In the genomic region with DNA sequence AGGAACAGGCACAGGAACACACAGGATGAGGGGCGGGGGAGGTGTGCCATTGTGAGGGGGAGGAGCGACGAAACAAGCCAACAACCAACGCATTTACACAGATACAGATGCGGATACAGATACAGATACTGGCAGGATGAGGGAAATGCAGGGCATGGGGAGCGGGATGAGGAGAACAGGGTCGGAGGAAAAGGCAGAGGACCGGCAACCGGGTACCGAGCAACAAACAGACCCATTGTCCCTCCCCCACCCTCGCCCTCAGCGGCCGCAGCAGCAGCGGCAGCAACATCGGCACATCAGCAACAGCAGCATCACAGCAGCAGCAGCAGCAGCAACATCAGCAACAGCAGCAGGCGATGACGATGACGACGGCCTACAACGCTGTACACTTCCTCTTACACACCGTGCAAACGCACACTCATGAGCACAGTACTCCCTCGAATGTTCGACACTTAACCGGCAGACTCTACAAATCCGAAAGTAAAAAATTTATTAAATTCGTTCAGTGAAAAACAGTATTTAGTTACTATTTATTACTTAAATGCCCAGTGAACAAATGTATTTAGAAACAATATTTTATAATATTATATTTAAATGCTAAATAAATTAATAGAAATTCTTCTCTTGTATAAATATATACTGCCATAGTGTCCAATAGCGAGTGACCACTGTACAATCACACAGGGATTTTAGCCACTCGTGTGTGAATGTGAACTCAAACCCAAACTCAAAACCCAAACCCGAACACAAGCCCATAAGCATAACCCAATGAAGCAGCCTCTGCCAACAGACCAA, we compare ENCODE assay signal across 1 fruit fly cellular context.
A peak's percentile ranks its signal among the peaks of the same experiment; 100 is the strongest.
TF ChIP-seq lines count a peak whose summit lies in the region.

No protein-coding gene starts in this region.

TF ChIP-seq in whole organism, embryonic, 481 proteins besides CTCF, POLR2A, EP300 and RAD21 (continued from another document):
- TF ChIP-seq CrebB (tag; optimal IDR thresholded peaks at IDR 0.05; lab: Kevin White, UChicago) = peak; percentile 71
- TF ChIP-seq Chrac-16 (GFP tag; optimal IDR thresholded peaks at IDR 0.05; lab: Kevin White, UChicago) = peak; percentile 88
- TF ChIP-seq CG2712 (tag; optimal IDR thresholded peaks at IDR 0.05; lab: Kevin White, UChicago) = peak; percentile 95
- TF ChIP-seq CG1792 (GFP tag; optimal IDR thresholded peaks at IDR 0.05; lab: Kevin White, UChicago) = no peak
- TF ChIP-seq CG43689 (GFP tag; IDR thresholded peaks at IDR 0.05; lab: Robert Waterston, UW) = peak; percentile 64; the same call in 1 of the 2 replicates
- peak; percentile 89 for TF ChIP-seq Ssrp (tag; optimal IDR thresholded peaks at IDR 0.05; lab: Kevin White, UChicago)
- TF ChIP-seq B-H2 (GFP tag; optimal IDR thresholded peaks at IDR 0.05; lab: Kevin White, UChicago) = peak; percentile 80
- peak; percentile 5 for TF ChIP-seq kni (GFP tag; optimal IDR thresholded peaks at IDR 0.05; lab: Kevin White, UChicago)
- peak; percentile 45 for TF ChIP-seq slp2 (GFP tag; optimal IDR thresholded peaks at IDR 0.05; lab: Kevin White, UChicago)
- peak; percentile 63 for TF ChIP-seq CG15514 (GFP tag; optimal IDR thresholded peaks at IDR 0.05; lab: Kevin White, UChicago)
- TF ChIP-seq Opbp (GFP tag; IDR thresholded peaks at IDR 0.05; lab: Robert Waterston, UW; ENCODE audit: partially characterized antibody) = no peak
- no peak for TF ChIP-seq pb (GFP tag; optimal IDR thresholded peaks at IDR 0.05; lab: Kevin White, UChicago)
- peak; percentile 78 for TF ChIP-seq CG18619 (GFP tag; optimal IDR thresholded peaks at IDR 0.05; lab: Kevin White, UChicago)
- TF ChIP-seq gcm2 (GFP tag; optimal IDR thresholded peaks at IDR 0.05; lab: Kevin White, UChicago) = no peak
- peak; percentile 95 for TF ChIP-seq gem (tag; optimal IDR thresholded peaks at IDR 0.05; lab: Kevin White, UChicago)
- peak; percentile 13 for TF ChIP-seq pum (GFP tag; optimal IDR thresholded peaks at IDR 0.05; lab: Kevin White, UChicago)
- TF ChIP-seq btn (GFP tag; optimal IDR thresholded peaks at IDR 0.05; lab: Kevin White, UChicago) = no peak
- TF ChIP-seq D19B (GFP tag; optimal IDR thresholded peaks at IDR 0.05; lab: Kevin White, UChicago) = peak; percentile 38
- no peak for TF ChIP-seq hb (GFP tag; IDR thresholded peaks at IDR 0.05; lab: Robert Waterston, UW; ENCODE audit: partially characterized antibody)
- TF ChIP-seq bowl (GFP tag; IDR thresholded peaks at IDR 0.05; lab: Robert Waterston, UW) = no peak
- TF ChIP-seq tin (GFP tag; optimal IDR thresholded peaks at IDR 0.05; lab: Kevin White, UChicago) = peak; percentile 78
- peak; percentile 93 for TF ChIP-seq Ptx1 (GFP tag; IDR thresholded peaks at IDR 0.05; lab: Robert Waterston, UW)
- no peak; the same call in 1 of the 2 replicates for TF ChIP-seq Dip2 (GFP tag; IDR thresholded peaks at IDR 0.05; lab: Robert Waterston, UW)
- TF ChIP-seq CG18599 (GFP tag; optimal IDR thresholded peaks at IDR 0.05; lab: Kevin White, UChicago) = peak; percentile 93
- TF ChIP-seq Ets97D (GFP tag; optimal IDR thresholded peaks at IDR 0.05; lab: Kevin White, UChicago) = no peak
- TF ChIP-seq Taf1 (GFP tag; IDR thresholded peaks at IDR 0.05; lab: Robert Waterston, UW) = peak; percentile 56
- peak; percentile 51 for TF ChIP-seq schlank (tag; optimal IDR thresholded peaks at IDR 0.05; lab: Kevin White, UChicago)
- TF ChIP-seq grn (GFP tag; optimal IDR thresholded peaks at IDR 0.05; lab: Kevin White, UChicago) = peak; percentile 47
- TF ChIP-seq Blimp-1 (GFP tag; optimal IDR thresholded peaks at IDR 0.05; lab: Kevin White, UChicago) = peak; percentile 91
- peak; percentile 74; the same call in 1 of the 2 replicates for TF ChIP-seq CG11247 (GFP tag; IDR thresholded peaks at IDR 0.05; lab: Robert Waterston, UW)
- peak; percentile 81 for TF ChIP-seq CG8359 (GFP tag; optimal IDR thresholded peaks at IDR 0.05; lab: Kevin White, UChicago; ENCODE audit: borderline replicate concordance)
- TF ChIP-seq CG34422 (GFP tag; IDR thresholded peaks at IDR 0.05; lab: Robert Waterston, UW) = peak; percentile 78
- peak; percentile 86 for TF ChIP-seq stc (GFP tag; IDR thresholded peaks at IDR 0.05; lab: Robert Waterston, UW)
- peak; percentile 64 for TF ChIP-seq CG2202 (tag; optimal IDR thresholded peaks at IDR 0.05; lab: Kevin White, UChicago)
- peak; percentile 85 for TF ChIP-seq ssp (GFP tag; IDR thresholded peaks at IDR 0.05; lab: Robert Waterston, UW)
- no peak; the same call in 1 of the 2 replicates for TF ChIP-seq CG14667 (GFP tag; IDR thresholded peaks at IDR 0.05; lab: Robert Waterston, UW)
- no peak for TF ChIP-seq yki (optimal IDR thresholded peaks at IDR 0.05; lab: Kevin White, UChicago)
- TF ChIP-seq CG4730 (GFP tag; IDR thresholded peaks at IDR 0.05; lab: Robert Waterston, UW) = peak; percentile 76
- peak; percentile 9 for TF ChIP-seq Bdp1 (GFP tag; optimal IDR thresholded peaks at IDR 0.05; lab: Kevin White, UChicago)
- TF ChIP-seq Ets65A (GFP tag; lab: Kevin White, UChicago) = no peak
- peak; percentile 11 for TF ChIP-seq kay (GFP tag; optimal IDR thresholded peaks at IDR 0.05; lab: Kevin White, UChicago)
- TF ChIP-seq tgo (GFP tag; IDR thresholded peaks at IDR 0.05; lab: Robert Waterston, UW) = peak; percentile 89
- peak; percentile 81 for TF ChIP-seq Dbx (GFP tag; IDR thresholded peaks at IDR 0.05; lab: Robert Waterston, UW)
- TF ChIP-seq CG16813 (GFP tag; IDR thresholded peaks at IDR 0.05; lab: Robert Waterston, UW; ENCODE audit: partially characterized antibody) = no peak
- peak; percentile 73 for TF ChIP-seq oc (tag; optimal IDR thresholded peaks at IDR 0.05; lab: Kevin White, UChicago)
- peak; percentile 78 for TF ChIP-seq Fer3 (tag; optimal IDR thresholded peaks at IDR 0.05; lab: Kevin White, UChicago)
- peak in 1 of 2 experiments; percentile 80 for TF ChIP-seq Eip74EF (GFP tag; optimal IDR thresholded peaks at IDR 0.05; lab: Kevin White, UChicago)
- peak; percentile 83 for TF ChIP-seq Dek (tag; optimal IDR thresholded peaks at IDR 0.05; lab: Kevin White, UChicago)
- TF ChIP-seq CG4328 (GFP tag; optimal IDR thresholded peaks at IDR 0.05; lab: Kevin White, UChicago) = peak; percentile 77
- TF ChIP-seq pho (GFP tag; optimal IDR thresholded peaks at IDR 0.05; lab: Kevin White, UChicago) = no peak
- peak; percentile 83 for TF ChIP-seq E2f1 (GFP tag; IDR thresholded peaks at IDR 0.05; lab: Robert Waterston, UW)
- peak; percentile 17 for TF ChIP-seq Bteb2 (GFP tag; optimal IDR thresholded peaks at IDR 0.05; lab: Kevin White, UChicago)
- no peak for TF ChIP-seq CG12769 (tag; optimal IDR thresholded peaks at IDR 0.05; lab: Kevin White, UChicago)
- TF ChIP-seq gsb-n (tag; optimal IDR thresholded peaks at IDR 0.05; lab: Kevin White, UChicago) = peak; percentile 90
- TF ChIP-seq ara (GFP tag; IDR thresholded peaks at IDR 0.05; lab: Robert Waterston, UW) = peak; percentile 81
- TF ChIP-seq hbn (GFP tag; IDR thresholded peaks at IDR 0.05; lab: Robert Waterston, UW; ENCODE audit: partially characterized antibody) = no peak
- TF ChIP-seq CG7372 (GFP tag; IDR thresholded peaks at IDR 0.05; lab: Robert Waterston, UW) = peak; percentile 74
- no peak for TF ChIP-seq pzg (GFP tag; optimal IDR thresholded peaks at IDR 0.05; lab: Kevin White, UChicago)
- TF ChIP-seq Deaf1 (tag; optimal IDR thresholded peaks at IDR 0.05; lab: Kevin White, UChicago) = peak; percentile 48
- peak; percentile 57; the same call in 1 of the 3 replicates for TF ChIP-seq CG2889 (GFP tag; IDR thresholded peaks at IDR 0.05; lab: Robert Waterston, UW)
- TF ChIP-seq CHES-1-like (GFP tag; optimal IDR thresholded peaks at IDR 0.05; lab: Kevin White, UChicago) = no peak
- TF ChIP-seq Nf-YC (tag; optimal IDR thresholded peaks at IDR 0.05; lab: Kevin White, UChicago) = peak; percentile 78
- peak; percentile 30 for TF ChIP-seq CG7987 (GFP tag; optimal IDR thresholded peaks at IDR 0.05; lab: Kevin White, UChicago)
- peak; percentile 70 for TF ChIP-seq CG6254 (GFP tag; optimal IDR thresholded peaks at IDR 0.05; lab: Kevin White, UChicago)
- TF ChIP-seq gcm (GFP tag; optimal IDR thresholded peaks at IDR 0.05; lab: Kevin White, UChicago) = peak; percentile 84
- TF ChIP-seq ttk (GFP tag; IDR thresholded peaks at IDR 0.05; lab: Robert Waterston, UW) = peak; percentile 82
- peak; percentile 85 for TF ChIP-seq CG15601 (tag; optimal IDR thresholded peaks at IDR 0.05; lab: Kevin White, UChicago)
- TF ChIP-seq CG2678 (tag; optimal IDR thresholded peaks at IDR 0.05; lab: Kevin White, UChicago) = peak; percentile 95
- TF ChIP-seq lilli (GFP tag; optimal IDR thresholded peaks at IDR 0.05; lab: Kevin White, UChicago) = peak; percentile 61
- peak; percentile 85 for TF ChIP-seq CG1602 (GFP tag; optimal IDR thresholded peaks at IDR 0.05; lab: Kevin White, UChicago)
- TF ChIP-seq bsh (GFP tag; optimal IDR thresholded peaks at IDR 0.05; lab: Kevin White, UChicago) = peak; percentile 80 to 88
- peak; percentile 72 for TF ChIP-seq H2.0 (GFP tag; IDR thresholded peaks at IDR 0.05; lab: Robert Waterston, UW)
- TF ChIP-seq scrt (GFP tag; optimal IDR thresholded peaks at IDR 0.05; lab: Kevin White, UChicago) = peak; percentile 79
- peak; percentile 72 for TF ChIP-seq tna (GFP tag; IDR thresholded peaks at IDR 0.05; lab: Robert Waterston, UW; ENCODE audit: partially characterized antibody)
- peak; percentile 63 for TF ChIP-seq nau (GFP tag; optimal IDR thresholded peaks at IDR 0.05; lab: Kevin White, UChicago)
- TF ChIP-seq CG18262 (tag; optimal IDR thresholded peaks at IDR 0.05; lab: Kevin White, UChicago) = peak; percentile 95
- TF ChIP-seq CG6175 (GFP tag; IDR thresholded peaks at IDR 0.05; lab: Robert Waterston, UW) = no peak
- TF ChIP-seq nerfin-2 (GFP tag; IDR thresholded peaks at IDR 0.05; lab: Robert Waterston, UW; ENCODE audit: partially characterized antibody) = no peak
- TF ChIP-seq CG3281 (GFP tag; optimal IDR thresholded peaks at IDR 0.05; lab: Kevin White, UChicago) = peak; percentile 86
- TF ChIP-seq ap (GFP tag; IDR thresholded peaks at IDR 0.05; lab: Robert Waterston, UW) = peak; percentile 77
- TF ChIP-seq lov (optimal IDR thresholded peaks at IDR 0.05; lab: Kevin White, UChicago) = no peak
- TF ChIP-seq lov (GFP tag; IDR thresholded peaks at IDR 0.05; lab: Robert Waterston, UW) = peak; percentile 85; the same call in 2 of the 3 replicates
- peak; percentile 94 for TF ChIP-seq CG8924 (tag; optimal IDR thresholded peaks at IDR 0.05; lab: Kevin White, UChicago)
- peak; percentile 54 for TF ChIP-seq CG4424 (GFP tag; optimal IDR thresholded peaks at IDR 0.05; lab: Kevin White, UChicago)
- TF ChIP-seq cas (GFP tag; IDR thresholded peaks at IDR 0.05; lab: Robert Waterston, UW) = peak; percentile 62; the same call in 1 of the 2 replicates
- TF ChIP-seq CG12744 (GFP tag; optimal IDR thresholded peaks at IDR 0.05; lab: Kevin White, UChicago) = no peak
- peak; percentile 79 for TF ChIP-seq ac (GFP tag; optimal IDR thresholded peaks at IDR 0.05; lab: Kevin White, UChicago)
- TF ChIP-seq CG1024 (GFP tag; IDR thresholded peaks at IDR 0.05; lab: Robert Waterston, UW) = peak; percentile 39; the same call in 1 of the 2 replicates
- TF ChIP-seq Hr39 (optimal IDR thresholded peaks at IDR 0.05; lab: Kevin White, UChicago) = no peak
- peak; percentile 74 for TF ChIP-seq H15 (GFP tag; IDR thresholded peaks at IDR 0.05; lab: Robert Waterston, UW)
- 0 out of 2 replicates have a peak, but pooled peaks have one; percentile 5 for TF ChIP-seq amos (GFP tag; IDR thresholded peaks at IDR 0.05; lab: Robert Waterston, UW; ENCODE audit: partially characterized antibody)
- TF ChIP-seq CG10979 (tag; optimal IDR thresholded peaks at IDR 0.05; lab: Kevin White, UChicago) = peak; percentile 92
- TF ChIP-seq Xrp1 (GFP tag; IDR thresholded peaks at IDR 0.05; lab: Robert Waterston, UW) = peak; percentile 96
- peak; percentile 72; the same call in 1 of the 2 replicates for TF ChIP-seq sens-2 (GFP tag; IDR thresholded peaks at IDR 0.05; lab: Robert Waterston, UW)
- peak; percentile 98 for TF ChIP-seq crol (GFP tag; IDR thresholded peaks at IDR 0.05; lab: Robert Waterston, UW)
- TF ChIP-seq dysf (GFP tag; IDR thresholded peaks at IDR 0.05; lab: Robert Waterston, UW) = peak; percentile 89
- TF ChIP-seq CG10321 (GFP tag; IDR thresholded peaks at IDR 0.05; lab: Robert Waterston, UW) = peak; percentile 26; the same call in 1 of the 2 replicates
- peak; percentile 76 for TF ChIP-seq seq (GFP tag; IDR thresholded peaks at IDR 0.05; lab: Robert Waterston, UW)
- peak; percentile 83 for TF ChIP-seq CG30431 (GFP tag; optimal IDR thresholded peaks at IDR 0.05; lab: Kevin White, UChicago)
- peak; percentile 87 for TF ChIP-seq unpg (GFP tag; optimal IDR thresholded peaks at IDR 0.05; lab: Kevin White, UChicago)
TF ChIP-seq in whole organism, embryonic: peak in this region for 336.
